Fruit fly (Drosophila melanogaster): ENCODE data around the gene CG31365.

The CG31365 gene

dm6 chr3R:23134690-23135089 is 8.5 kb upstream of the CG31365 start:
- no peak for TF ChIP-seq CG32264 (GFP tag; optimal IDR thresholded peaks at IDR 0.05)
- TF ChIP-seq dl (GFP tag; optimal IDR thresholded peaks at IDR 0.05; ENCODE audit: insufficient read depth in 1 of 2, partially characterized antibody in 2 of 2) = no peak
- TF ChIP-seq tai (GFP tag; optimal IDR thresholded peaks at IDR 0.05) = no peak
- no peak for TF ChIP-seq Mio (GFP tag; optimal IDR thresholded peaks at IDR 0.05)
- no peak for TF ChIP-seq rgr (GFP tag; optimal IDR thresholded peaks at IDR 0.05)
- TF ChIP-seq Rel (GFP tag; optimal IDR thresholded peaks at IDR 0.05) = no peak
- TF ChIP-seq Rel (tag; optimal IDR thresholded peaks at IDR 0.05) = no peak
- no peak for TF ChIP-seq dsf (GFP tag; optimal IDR thresholded peaks at IDR 0.05; ENCODE audit: borderline replicate concordance)
- no peak for TF ChIP-seq Hr78 (GFP tag; optimal IDR thresholded peaks at IDR 0.05)
- no peak for TF ChIP-seq Myc (optimal IDR thresholded peaks at IDR 0.05)
- TF ChIP-seq foxo (GFP tag; optimal IDR thresholded peaks at IDR 0.05) = no peak
- TF ChIP-seq jim (GFP tag; optimal IDR thresholded peaks at IDR 0.05) = no peak

DNA sequence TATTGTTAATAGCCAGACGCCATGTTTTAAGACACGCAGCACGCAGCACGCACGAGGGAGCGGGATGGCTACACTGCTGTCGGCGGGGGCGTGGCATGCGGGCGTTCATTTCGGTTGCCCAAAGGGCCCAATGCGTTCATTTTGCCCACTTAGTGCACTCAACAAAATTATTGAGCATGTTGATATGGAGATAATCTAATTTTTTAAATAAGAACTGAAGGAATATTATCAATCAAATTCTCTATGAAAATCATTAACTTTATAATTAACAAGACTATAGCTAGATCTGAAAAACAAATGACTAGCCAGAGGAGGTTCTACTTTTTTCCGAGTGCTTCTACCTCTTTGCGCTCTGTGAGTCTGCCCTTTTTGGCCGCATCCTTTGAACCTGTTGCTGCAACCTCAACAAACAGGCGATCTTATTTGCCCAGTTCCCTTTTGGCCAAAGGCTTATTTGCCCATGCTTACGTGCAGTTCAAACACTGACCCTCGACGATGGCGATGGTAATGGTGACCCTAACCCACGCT is 7.1 kb upstream of the CG31365 start:
- TF ChIP-seq Myc (optimal IDR thresholded peaks at IDR 0.05) (no peak), foxo (GFP tag; optimal IDR thresholded peaks at IDR 0.05) (peak in 1 of 2 experiments; percentile 20), Jra (GFP tag; optimal IDR thresholded peaks at IDR 0.05) (no peak), psq (GFP tag; optimal IDR thresholded peaks at IDR 0.05) (no peak), dmrt93B (GFP tag; optimal IDR thresholded peaks at IDR 0.05) (no peak), br (GFP tag; optimal IDR thresholded peaks at IDR 0.05) (no peak), Dif (GFP tag; optimal IDR thresholded peaks at IDR 0.05; ENCODE audit: partially characterized antibody) (peak; percentile 8), HLH106 (tag; optimal IDR thresholded peaks at IDR 0.05) (peak; percentile 12)

dm6 chr3R:23132299-23132698 is 6.1 kb upstream of the CG31365 start:
- TF ChIP-seq N (GFP tag; optimal IDR thresholded peaks at IDR 0.05) (no peak), Dif (GFP tag; optimal IDR thresholded peaks at IDR 0.05; ENCODE audit: partially characterized antibody) (peak; percentile 42)

- TF ChIP-seq dl (GFP tag; optimal IDR thresholded peaks at IDR 0.05; ENCODE audit: insufficient read depth in 1 of 2, partially characterized antibody in 2 of 2) = no peak
- TF ChIP-seq CG9705 (GFP tag; optimal IDR thresholded peaks at IDR 0.05) = no peak
- no peak for TF ChIP-seq CrebA (GFP tag; optimal IDR thresholded peaks at IDR 0.05; ENCODE audit: borderline replicate concordance)
- TF ChIP-seq h (GFP tag; optimal IDR thresholded peaks at IDR 0.05) = no peak
- no peak for TF ChIP-seq Abd-B (GFP tag; optimal IDR thresholded peaks at IDR 0.05)
- TF ChIP-seq foxo (GFP tag; optimal IDR thresholded peaks at IDR 0.05) = no peak
- TF ChIP-seq dmrt93B (GFP tag; optimal IDR thresholded peaks at IDR 0.05) = no peak
- TF ChIP-seq OdsH (GFP tag; optimal IDR thresholded peaks at IDR 0.05) = no peak
- TF ChIP-seq lola (GFP tag; optimal IDR thresholded peaks at IDR 0.05) = no peak
- TF ChIP-seq HLH106 (tag; optimal IDR thresholded peaks at IDR 0.05) = no peak
- TF ChIP-seq ey (GFP tag; optimal IDR thresholded peaks at IDR 0.05) = no peak
- no peak for TF ChIP-seq rgr (GFP tag; optimal IDR thresholded peaks at IDR 0.05)
- TF ChIP-seq sv (GFP tag; optimal IDR thresholded peaks at IDR 0.05) = no peak
- TF ChIP-seq br (GFP tag; optimal IDR thresholded peaks at IDR 0.05) = no peak
- TF ChIP-seq Hr78 (GFP tag; optimal IDR thresholded peaks at IDR 0.05) = no peak
- TF ChIP-seq Rel (GFP tag; optimal IDR thresholded peaks at IDR 0.05) = no peak
- no peak for TF ChIP-seq Rel (tag; optimal IDR thresholded peaks at IDR 0.05)
- TF ChIP-seq Hnf4 (GFP tag; optimal IDR thresholded peaks at IDR 0.05) = no peak
- TF ChIP-seq fru (GFP tag; optimal IDR thresholded peaks at IDR 0.05) = no peak
- no peak for TF ChIP-seq dsf (GFP tag; optimal IDR thresholded peaks at IDR 0.05; ENCODE audit: borderline replicate concordance)
Measured at dm6 chr3R:23131341-23131884, 5.2 kb upstream of the CG31365 start.

DNA sequence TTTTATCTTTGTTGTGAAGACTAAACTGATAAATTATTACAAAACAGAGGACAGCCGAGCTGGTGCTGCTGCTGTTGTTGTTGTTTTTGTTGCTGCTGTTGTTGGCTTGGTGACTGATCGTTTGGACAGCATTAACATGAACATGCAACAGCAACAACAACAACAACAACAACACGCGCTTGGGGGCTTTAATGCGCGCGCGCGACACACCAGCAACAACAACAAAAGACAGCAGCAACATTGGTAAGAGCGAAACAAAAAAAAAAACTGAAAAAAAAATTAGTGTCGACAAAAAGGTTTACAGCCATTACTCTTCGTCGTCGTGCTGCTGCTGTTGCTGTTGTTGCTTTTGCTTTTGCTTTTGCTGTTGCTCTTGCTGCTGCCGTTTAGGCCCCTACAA is 4.7 kb upstream of the CG31365 start:
- TF ChIP-seq Dfd (GFP tag; optimal IDR thresholded peaks at IDR 0.05) (peak; percentile 29), Rel (GFP tag; optimal IDR thresholded peaks at IDR 0.05) (no peak), Rel (tag; optimal IDR thresholded peaks at IDR 0.05) (no peak)

dm6 chr3R:23130181-23130580 is 4.0 kb upstream of the CG31365 start:
- TF ChIP-seq Dif (GFP tag; optimal IDR thresholded peaks at IDR 0.05; ENCODE audit: partially characterized antibody) (no peak), CrebA (GFP tag; optimal IDR thresholded peaks at IDR 0.05; ENCODE audit: borderline replicate concordance) (no peak), CG9705 (GFP tag; optimal IDR thresholded peaks at IDR 0.05) (no peak), dsf (GFP tag; optimal IDR thresholded peaks at IDR 0.05; ENCODE audit: borderline replicate concordance) (no peak), Hnf4 (GFP tag; optimal IDR thresholded peaks at IDR 0.05) (no peak), woc (GFP tag; optimal IDR thresholded peaks at IDR 0.05) (no peak)
